3 fruit fly cellular contexts compared by ENCODE assay signal in genomic region chrX:6615476-6615875, dm6.
A peak's percentile ranks its signal among the peaks of the same experiment; 100 is the strongest.
TF ChIP-seq lines count a peak whose summit lies in the region.

No protein-coding gene starts in this region.

TF ChIP-seq in whole organism, embryonic, 481 proteins besides CTCF, POLR2A, EP300 and RAD21 (continued from another document and continues in another):
- TF ChIP-seq CG1832 (GFP tag; optimal IDR thresholded peaks at IDR 0.05; lab: Kevin White, UChicago) (no peak), ci (GFP tag; IDR thresholded peaks at IDR 0.05; lab: Robert Waterston, UW) (peak; percentile 86), PHDP (tag; optimal IDR thresholded peaks at IDR 0.05; lab: Kevin White, UChicago) (no peak), pum (GFP tag; optimal IDR thresholded peaks at IDR 0.05; lab: Kevin White, UChicago) (peak; percentile 71), CG14965 (GFP tag; optimal IDR thresholded peaks at IDR 0.05; lab: Kevin White, UChicago; ENCODE audit: borderline replicate concordance) (no peak), NFAT (GFP tag; IDR thresholded peaks at IDR 0.05; lab: Robert Waterston, UW) (no peak), phol (tag; optimal IDR thresholded peaks at IDR 0.05; lab: Kevin White, UChicago) (peak; percentile 60), tin (GFP tag; optimal IDR thresholded peaks at IDR 0.05; lab: Kevin White, UChicago) (peak; percentile 57), chif (GFP tag; optimal IDR thresholded peaks at IDR 0.05; lab: Kevin White, UChicago) (peak; percentile 34 to 55), Blimp-1 (GFP tag; optimal IDR thresholded peaks at IDR 0.05; lab: Kevin White, UChicago) (peak; percentile 74), ftz-f1 (GFP tag; optimal IDR thresholded peaks at IDR 0.05; lab: Kevin White, UChicago) (no peak), CG32772 (GFP tag; IDR thresholded peaks at IDR 0.05; lab: Robert Waterston, UW) (peak; percentile 74), seq (GFP tag; IDR thresholded peaks at IDR 0.05; lab: Robert Waterston, UW) (no peak), otp (GFP tag; IDR thresholded peaks at IDR 0.05; lab: Robert Waterston, UW) (peak; percentile 70), CG7963 (GFP tag; IDR thresholded peaks at IDR 0.05; lab: Robert Waterston, UW; ENCODE audit: partially characterized antibody) (no peak), nerfin-1 (tag; optimal IDR thresholded peaks at IDR 0.05; lab: Kevin White, UChicago) (peak; percentile 41), ro (GFP tag; IDR thresholded peaks at IDR 0.05; lab: Robert Waterston, UW) (no peak), Kr (GFP tag; optimal IDR thresholded peaks at IDR 0.05; lab: Kevin White, UChicago) (no peak), CG11695 (GFP tag; IDR thresholded peaks at IDR 0.05; lab: Robert Waterston, UW) (no peak), fru (optimal IDR thresholded peaks at IDR 0.05; lab: Kevin White, UChicago) (no peak), oc (tag; optimal IDR thresholded peaks at IDR 0.05; lab: Kevin White, UChicago) (peak; percentile 21), CG34224 (GFP tag; IDR thresholded peaks at IDR 0.05; lab: Robert Waterston, UW; ENCODE audit: partially characterized antibody) (no peak), stwl (tag; optimal IDR thresholded peaks at IDR 0.05; lab: Kevin White, UChicago) (no peak), sim (GFP tag; IDR thresholded peaks at IDR 0.05; lab: Robert Waterston, UW) (no peak), gt (GFP tag; IDR thresholded peaks at IDR 0.05; lab: Robert Waterston, UW) (0 out of 2 replicates have a peak, but pooled peaks have one; percentile 30), B-H1 (GFP tag; IDR thresholded peaks at IDR 0.05; lab: Robert Waterston, UW) (peak; percentile 46; the same call in 1 of the 3 replicates), lbe (GFP tag; optimal IDR thresholded peaks at IDR 0.05; lab: Kevin White, UChicago) (no peak), da (GFP tag; optimal IDR thresholded peaks at IDR 0.05; lab: Kevin White, UChicago) (no peak), insv (GFP tag; optimal IDR thresholded peaks at IDR 0.05; lab: Kevin White, UChicago) (no peak), sr (GFP tag; IDR thresholded peaks at IDR 0.05; lab: Robert Waterston, UW) (no peak), CG13296 (GFP tag; optimal IDR thresholded peaks at IDR 0.05; lab: Kevin White, UChicago) (no peak), GATAe (GFP tag; conservative IDR thresholded peaks at IDR 0.05; lab: Robert Waterston, UW) (no peak), ind (GFP tag; optimal IDR thresholded peaks at IDR 0.05; lab: Kevin White, UChicago) (peak; percentile 22), CG6813 (GFP tag; optimal IDR thresholded peaks at IDR 0.05; lab: Kevin White, UChicago) (no peak), Hey (tag; optimal IDR thresholded peaks at IDR 0.05; lab: Kevin White, UChicago) (no peak), CG8281 (tag; optimal IDR thresholded peaks at IDR 0.05; lab: Kevin White, UChicago) (peak; percentile 20), Hsf (GFP tag; optimal IDR thresholded peaks at IDR 0.05; lab: Kevin White, UChicago) (peak; percentile 39), exex (tag; optimal IDR thresholded peaks at IDR 0.05; lab: Kevin White, UChicago) (no peak), CG14050 (GFP tag; IDR thresholded peaks at IDR 0.05; lab: Robert Waterston, UW) (no peak), CG31365 (tag; optimal IDR thresholded peaks at IDR 0.05; lab: Kevin White, UChicago) (no peak), D19A (tag; optimal IDR thresholded peaks at IDR 0.05; lab: Kevin White, UChicago) (peak; percentile 98), CG1233 (GFP tag; optimal IDR thresholded peaks at IDR 0.05; lab: Kevin White, UChicago) (peak; percentile 7), Dp (GFP tag; optimal IDR thresholded peaks at IDR 0.05; lab: Kevin White, UChicago) (no peak), unpg (GFP tag; optimal IDR thresholded peaks at IDR 0.05; lab: Kevin White, UChicago) (peak; percentile 35), C15 (GFP tag; IDR thresholded peaks at IDR 0.05; lab: Robert Waterston, UW) (no peak)

TF ChIP-seq in whole organism, prepupa, 60 proteins besides CTCF, POLR2A, EP300 and RAD21 (continued from another document):
- TF ChIP-seq CG3919 (GFP tag; optimal IDR thresholded peaks at IDR 0.05; lab: Kevin White, UChicago) (peak; percentile 11), CG6163 (GFP tag; IDR thresholded peaks at IDR 0.05; lab: Robert Waterston, UW) (peak; percentile 71), eg (GFP tag; IDR thresholded peaks at IDR 0.05; lab: Robert Waterston, UW) (peak; percentile 49; the same call in 1 of the 3 replicates), CG15336 (GFP tag; IDR thresholded peaks at IDR 0.05; lab: Robert Waterston, UW) (peak; percentile 57; the same call in 1 of the 2 replicates), CG11762 (GFP tag; optimal IDR thresholded peaks at IDR 0.05; lab: Kevin White, UChicago; ENCODE audit: insufficient read depth) (no peak), CG34406 (GFP tag; optimal IDR thresholded peaks at IDR 0.05; lab: Kevin White, UChicago) (no peak), Hr4 (GFP tag; optimal IDR thresholded peaks at IDR 0.05; lab: Kevin White, UChicago) (peak; percentile 51), esn (GFP tag; optimal IDR thresholded peaks at IDR 0.05; lab: Kevin White, UChicago) (peak; percentile 38), Blimp-1 (GFP tag; optimal IDR thresholded peaks at IDR 0.05; lab: Kevin White, UChicago) (no peak), CG6808 (GFP tag; optimal IDR thresholded peaks at IDR 0.05; lab: Kevin White, UChicago) (no peak), Sox15 (GFP tag; optimal IDR thresholded peaks at IDR 0.05; lab: Kevin White, UChicago) (no peak), OdsH (GFP tag; optimal IDR thresholded peaks at IDR 0.05; lab: Kevin White, UChicago) (peak; percentile 15), CG3032 (tag; optimal IDR thresholded peaks at IDR 0.05; lab: Kevin White, UChicago) (peak; percentile 5), fd85E (GFP tag; optimal IDR thresholded peaks at IDR 0.05; lab: Kevin White, UChicago) (no peak), CG6792 (GFP tag; optimal IDR thresholded peaks at IDR 0.05; lab: Kevin White, UChicago) (no peak), CG8119 (GFP tag; IDR thresholded peaks at IDR 0.05; lab: Robert Waterston, UW) (peak; percentile 53), CG8632 (GFP tag; optimal IDR thresholded peaks at IDR 0.05; lab: Kevin White, UChicago) (no peak), CG6276 (GFP tag; optimal IDR thresholded peaks at IDR 0.05; lab: Kevin White, UChicago) (peak; percentile 9), CG9139 (GFP tag; optimal IDR thresholded peaks at IDR 0.05; lab: Kevin White, UChicago) (no peak), dsx (GFP tag; optimal IDR thresholded peaks at IDR 0.05; lab: Kevin White, UChicago; ENCODE audit: poor library complexity, severe bottlenecking) (no peak), ss (GFP tag; optimal IDR thresholded peaks at IDR 0.05; lab: Kevin White, UChicago) (peak in 1 of 2 experiments; percentile 19), CG10669 (GFP tag; optimal IDR thresholded peaks at IDR 0.05; lab: Kevin White, UChicago) (peak; percentile 28), spab (GFP tag; optimal IDR thresholded peaks at IDR 0.05; lab: Kevin White, UChicago) (no peak), cyc (GFP tag; optimal IDR thresholded peaks at IDR 0.05; lab: Kevin White, UChicago) (peak; percentile 27), Lpt (GFP tag; optimal IDR thresholded peaks at IDR 0.05; lab: Kevin White, UChicago) (no peak), Eip93F (GFP tag; optimal IDR thresholded peaks at IDR 0.05; lab: Kevin White, UChicago) (no peak), pdm3 (GFP tag; optimal IDR thresholded peaks at IDR 0.05; lab: Kevin White, UChicago) (peak; percentile 51), salr (GFP tag; optimal IDR thresholded peaks at IDR 0.05; lab: Kevin White, UChicago) (peak in 1 of 2 experiments; percentile 18), lz (GFP tag; optimal IDR thresholded peaks at IDR 0.05; lab: Kevin White, UChicago) (peak; percentile 45), Sox102F (GFP tag; optimal IDR thresholded peaks at IDR 0.05; lab: Kevin White, UChicago) (no peak), CG10631 (GFP tag; optimal IDR thresholded peaks at IDR 0.05; lab: Kevin White, UChicago) (peak; percentile 39), net (GFP tag; optimal IDR thresholded peaks at IDR 0.05; lab: Kevin White, UChicago) (no peak), achi (GFP tag; optimal IDR thresholded peaks at IDR 0.05; lab: Kevin White, UChicago) (peak; percentile 28)

TF ChIP-seq in whole organism, wandering third instar larva, 38 proteins besides CTCF, POLR2A, EP300 and RAD21 (continued from another document):
- TF ChIP-seq br (GFP tag; optimal IDR thresholded peaks at IDR 0.05; lab: Kevin White, UChicago): peak; percentile 13
- TF ChIP-seq brk (GFP tag; optimal IDR thresholded peaks at IDR 0.05; lab: Kevin White, UChicago): no peak
- no peak for TF ChIP-seq Mio (GFP tag; optimal IDR thresholded peaks at IDR 0.05; lab: Kevin White, UChicago)
- peak; percentile 18 for TF ChIP-seq OdsH (GFP tag; optimal IDR thresholded peaks at IDR 0.05; lab: Kevin White, UChicago)
- no peak for TF ChIP-seq pan (optimal IDR thresholded peaks at IDR 0.05; lab: Kevin White, UChicago)
- no peak for TF ChIP-seq CG9705 (GFP tag; optimal IDR thresholded peaks at IDR 0.05; lab: Kevin White, UChicago)
- TF ChIP-seq Hr78 (GFP tag; optimal IDR thresholded peaks at IDR 0.05; lab: Kevin White, UChicago): no peak
- peak; percentile 67 for TF ChIP-seq ey (GFP tag; optimal IDR thresholded peaks at IDR 0.05; lab: Kevin White, UChicago)
- TF ChIP-seq CrebA (GFP tag; optimal IDR thresholded peaks at IDR 0.05; lab: Kevin White, UChicago; ENCODE audit: borderline replicate concordance): no peak
- TF ChIP-seq dmrt93B (GFP tag; optimal IDR thresholded peaks at IDR 0.05; lab: Kevin White, UChicago): peak; percentile 21
